Fruit fly (Drosophila melanogaster) Kc167 (cell line): ENCODE measurements around the gene CG2983.

Experiments
- Myc ChIP-seq: fragments of >200 bp; optimal IDR thresholded peaks from 2 replicates; lab custom pipeline; 2017; ENCODE audit warnings: missing external identifiers
- Sin3A ChIP-seq: fragments of >200 bp; optimal IDR thresholded peaks from 2 replicates; lab custom pipeline; 2018; ENCODE audit warnings: missing external identifiers
- h ChIP-seq: fragments of >200 bp; optimal IDR thresholded peaks from 3 replicates; lab custom pipeline; 2018; ENCODE audit warnings: missing external identifiers
- insv ChIP-seq: fragments of >200 bp; optimal IDR thresholded peaks from 3 replicates; lab custom pipeline; 2018; ENCODE audit warnings: missing external identifiers
- psq ChIP-seq: fragments of >200 bp; optimal IDR thresholded peaks from 2 replicates; lab custom pipeline; 2017; ENCODE audit warnings: missing external identifiers
- ttk ChIP-seq: sonication (Bioruptor generic); optimal IDR thresholded peaks from 2 replicates; lab custom pipeline; 2017; ENCODE audit warnings: missing external identifiers

The CG2983 gene

dm6 chr2L:2884683-2885502 is 37.5 kb downstream of the CG2983 start:
- TF ChIP-seq Sin3A (lab: Kevin White, UChicago) (no peak), psq (lab: Kevin White, UChicago) (no peak), insv (no peak), ttk (lab: Kevin White, UChicago) (no peak), h (lab: Kevin White, UChicago) (no peak), Myc (lab: Kevin White, UChicago) (no peak)

- TF ChIP-seq psq (lab: Kevin White, UChicago) (no peak), insv (no peak), h (lab: Kevin White, UChicago) (no peak)
These were observed 38.2 kb downstream of the CG2983 start, which contains the start of the genes NTPase and lilli for dm6 chr2L:2885503-2886225. NTPase (minus strand) TSS chr2L:2885850. lilli (plus strand) TSS chr2L:2885929.

- no peak for TF ChIP-seq Myc (lab: Kevin White, UChicago)
- no peak for TF ChIP-seq psq (lab: Kevin White, UChicago)
These were observed 38.8 kb downstream of the CG2983 start for dm6 chr2L:2886226-2886569.

- no peak for TF ChIP-seq psq (lab: Kevin White, UChicago)
- TF ChIP-seq Sin3A (lab: Kevin White, UChicago), result no peak
- no peak for TF ChIP-seq insv
- TF ChIP-seq h (lab: Kevin White, UChicago), result no peak
- TF ChIP-seq ttk (lab: Kevin White, UChicago), result no peak
- TF ChIP-seq Myc (lab: Kevin White, UChicago), result no peak
These were observed 39.4 kb downstream of the CG2983 start for dm6 chr2L:2886613-2887537.

- no peak for TF ChIP-seq psq (lab: Kevin White, UChicago)
- no peak for TF ChIP-seq insv
- TF ChIP-seq Sin3A (lab: Kevin White, UChicago), result no peak
- TF ChIP-seq h (lab: Kevin White, UChicago), result no peak
- no peak for TF ChIP-seq Myc (lab: Kevin White, UChicago)
- TF ChIP-seq ttk (lab: Kevin White, UChicago), result no peak
These were observed 40.5 kb downstream of the CG2983 start for dm6 chr2L:2887760-2888600.

- TF ChIP-seq ttk (lab: Kevin White, UChicago) (no peak), h (lab: Kevin White, UChicago) (no peak), Sin3A (lab: Kevin White, UChicago) (no peak), Myc (lab: Kevin White, UChicago) (no peak), psq (lab: Kevin White, UChicago) (no peak), insv (no peak)
These were observed 41.5 kb downstream of the CG2983 start for dm6 chr2L:2888859-2889443.

dm6 chr2L:2891200-2891599 is 43.8 kb downstream of the CG2983 start:
- TF ChIP-seq Myc (lab: Kevin White, UChicago) (no peak), h (lab: Kevin White, UChicago) (no peak), Sin3A (lab: Kevin White, UChicago) (no peak)

dm6 chr2L:2894356-2894755 is 46.9 kb downstream of the CG2983 start:
- TF ChIP-seq h (lab: Kevin White, UChicago) (no peak), ttk (lab: Kevin White, UChicago) (no peak), psq (lab: Kevin White, UChicago) (no peak), Sin3A (lab: Kevin White, UChicago) (no peak), insv (no peak), Myc (lab: Kevin White, UChicago) (no peak)

dm6 chr2L:2897024-2897549 is 49.7 kb downstream of the CG2983 start:
- no peak for TF ChIP-seq Myc (lab: Kevin White, UChicago)
- TF ChIP-seq insv, result no peak
- TF ChIP-seq psq (lab: Kevin White, UChicago), result no peak
- no peak for TF ChIP-seq Sin3A (lab: Kevin White, UChicago)
- TF ChIP-seq ttk (lab: Kevin White, UChicago), result no peak
- no peak for TF ChIP-seq h (lab: Kevin White, UChicago)

dm6 chr2L:2897710-2898109 is 50.3 kb downstream of the CG2983 start:
- TF ChIP-seq psq (lab: Kevin White, UChicago) (no peak), Sin3A (lab: Kevin White, UChicago) (no peak), h (lab: Kevin White, UChicago) (no peak), ttk (lab: Kevin White, UChicago) (no peak), Myc (lab: Kevin White, UChicago) (no peak), insv (no peak)
